Worm (Caenorhabditis elegans) whole organism, early embryonic: ENCODE measurements around the gene sssh-1.

ENCODE experiments used
- B0310.2 ChIP-seq: sonication (generic microtip); optimal IDR thresholded peaks from 2 replicates; lab custom pipeline; 2016; ENCODE audit warnings: mild to moderate bottlenecking, missing genetic modification characterization, missing compliant biosample characterization
- F13C5.2 ChIP-seq: sonication (generic microtip); optimal IDR thresholded peaks from 2 replicates; lab custom pipeline; 2017; ENCODE audit warnings: mild to moderate bottlenecking, missing genetic modification characterization, inconsistent platforms, missing compliant biosample characterization
- aly-1 ChIP-seq: sonication (generic microtip); optimal IDR thresholded peaks from 2 replicates; lab custom pipeline; 2016; ENCODE audit warnings: missing genetic modification characterization, missing compliant biosample characterization
- ama-1 ChIP-seq: fragments of 150-350 bp; optimal IDR thresholded peaks from 2 replicates; lab custom pipeline; 2014
- ceh-13 ChIP-seq: fragments of 200-800 bp; sonication (Bioruptor generic); optimal IDR thresholded peaks from 2 replicates; lab custom pipeline; 2018; ENCODE audit warnings: mild to moderate bottlenecking, missing genetic modification characterization, missing compliant biosample characterization
- ceh-36 ChIP-seq: sonication (generic microtip); optimal IDR thresholded peaks from 2 replicates; lab custom pipeline; 2016; ENCODE audit warnings: missing genetic modification characterization, inconsistent platforms, missing compliant biosample characterization
- ets-7 ChIP-seq: sonication (generic microtip); optimal IDR thresholded peaks from 2 replicates; lab custom pipeline; 2016; ENCODE audit warnings: missing genotype, missing genetic modification characterization, missing compliant biosample characterization
- flt-1 ChIP-seq: fragments of 200-800 bp; sonication (Bioruptor generic); IDR thresholded peaks from 2 replicates; pipeline ENCODE4 v1.3.6; 2022; ENCODE audit warnings: missing genetic modification characterization, missing compliant biosample characterization
- hmbx-1 ChIP-seq: sonication (generic microtip); optimal IDR thresholded peaks from 2 replicates; lab custom pipeline; 2016; ENCODE audit warnings: mild to moderate bottlenecking, missing genetic modification characterization, missing compliant biosample characterization
- hmg-4 ChIP-seq: fragments of 200-800 bp; sonication (Bioruptor generic); optimal IDR thresholded peaks from 2 replicates; lab custom pipeline; 2018; ENCODE audit warnings: mild to moderate bottlenecking, missing genetic modification characterization, missing compliant biosample characterization
- hnd-1 ChIP-seq: sonication (generic microtip); optimal IDR thresholded peaks from 2 replicates; lab custom pipeline; 2016; ENCODE audit warnings: missing genetic modification characterization, missing compliant biosample characterization
- pes-1 ChIP-seq: fragments of 200-800 bp; sonication (Bioruptor generic); IDR thresholded peaks from 2 replicates; pipeline ENCODE4 v1.3.6; 2022; ENCODE audit warnings: missing genetic modification reagents, missing genetic modification characterization, missing compliant biosample characterization
- scrt-1 ChIP-seq: fragments of 200-800 bp; sonication (Bioruptor generic); IDR thresholded peaks from 2 replicates; pipeline ENCODE4 v1.3.6; 2022; ENCODE audit warnings: missing genetic modification characterization, missing compliant biosample characterization
- sea-1 ChIP-seq: fragments of 200-800 bp; sonication (Bioruptor generic); conservative IDR thresholded peaks from 2 replicates; pipeline ENCODE4 v1.3.6; 2022; ENCODE audit warnings: missing genetic modification characterization, missing compliant biosample characterization
- tbx-11 ChIP-seq: fragments of 200-800 bp; sonication (Bioruptor generic); IDR thresholded peaks from 2 replicates; pipeline ENCODE4 v1.3.6; 2022; ENCODE audit warnings: missing genetic modification characterization, missing compliant biosample characterization
- tbx-37 ChIP-seq: fragments of 200-800 bp; sonication (Bioruptor generic); conservative IDR thresholded peaks from 2 replicates; pipeline ENCODE4 v1.3.6; 2022; ENCODE audit warnings: missing genetic modification reagents, missing genetic modification characterization, missing compliant biosample characterization
- tra-4 ChIP-seq: sonication (generic microtip); optimal IDR thresholded peaks from 2 replicates; lab custom pipeline; 2017; ENCODE audit warnings: missing genetic modification characterization, missing compliant biosample characterization

sssh-1 gene

DNA sequence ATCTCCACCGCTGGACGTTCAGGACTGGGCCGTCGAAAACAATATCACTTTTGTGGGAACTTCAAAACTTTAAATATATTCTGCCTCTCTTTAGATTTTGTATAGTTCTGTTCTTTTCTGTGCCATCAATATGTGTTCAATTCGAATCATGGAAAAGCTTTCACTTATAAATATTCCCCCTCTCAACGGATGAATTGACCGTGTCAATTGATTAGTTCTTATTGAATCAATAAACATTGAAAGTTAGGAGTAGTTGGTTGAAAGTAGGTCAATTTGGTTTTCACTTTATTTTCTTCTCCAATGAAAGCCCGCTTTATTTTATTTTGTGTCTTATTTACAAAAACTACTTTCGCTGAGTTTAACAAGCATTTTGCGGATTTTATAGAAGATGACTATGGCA, 22.4 kb downstream of the sssh-1 start, which contains the start of gene lips-8:
TSS of gene lips-8 (plus strand) at position 301 of the 400 bp plus-strand sequence.
- TF ChIP-seq flt-1 (GFP tag; lab: Robert Waterston, UW): no peak
- no peak for TF ChIP-seq sea-1 (GFP tag; lab: Robert Waterston, UW)
- TF ChIP-seq B0310.2 (tag; lab: Kevin White, UChicago): no peak
- TF ChIP-seq scrt-1 (GFP tag; lab: Robert Waterston, UW): no peak
- TF ChIP-seq hnd-1 (tag; lab: Kevin White, UChicago): no peak
- TF ChIP-seq ama-1: no peak
- no peak for TF ChIP-seq aly-1 (tag; lab: Kevin White, UChicago)
- TF ChIP-seq ceh-36 (tag; lab: Kevin White, UChicago): no peak
- no peak for TF ChIP-seq F13C5.2 (tag; lab: Kevin White, UChicago)

DNA sequence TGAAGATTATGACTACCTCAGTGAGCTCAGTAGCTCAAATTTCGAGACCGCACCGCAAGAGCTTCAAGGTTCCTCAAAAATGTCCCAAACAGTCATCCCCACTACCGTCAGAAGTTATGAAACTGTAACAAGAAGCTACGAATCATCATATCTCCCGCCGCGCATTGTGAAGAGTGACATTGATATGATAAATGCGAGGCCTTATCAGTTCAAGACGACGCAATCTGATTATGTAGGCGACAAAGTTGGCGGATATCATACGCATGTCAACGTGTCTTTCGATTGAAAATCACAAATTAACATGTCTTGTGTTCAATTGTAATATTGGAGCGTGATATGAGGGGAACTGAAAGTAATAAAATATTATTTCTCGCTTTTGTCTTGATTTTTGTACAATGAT, 24.7 kb downstream of the sssh-1 start:
- TF ChIP-seq pes-1 (GFP tag; lab: Robert Waterston, UW) (no peak), B0310.2 (tag; lab: Kevin White, UChicago) (no peak), ceh-36 (tag; lab: Kevin White, UChicago) (no peak), hmbx-1 (tag; lab: Kevin White, UChicago) (no peak), hnd-1 (tag; lab: Kevin White, UChicago) (no peak), ama-1 (no peak), flt-1 (GFP tag; lab: Robert Waterston, UW) (no peak), tbx-11 (GFP tag; lab: Robert Waterston, UW) (no peak), tra-4 (tag; lab: Kevin White, UChicago) (no peak), sea-1 (GFP tag; lab: Robert Waterston, UW) (no peak), F13C5.2 (tag; lab: Kevin White, UChicago) (no peak), aly-1 (tag; lab: Kevin White, UChicago) (no peak), hmg-4 (GFP tag; lab: Kevin White, UChicago) (no peak), ets-7 (tag; lab: Kevin White, UChicago) (no peak)

DNA sequence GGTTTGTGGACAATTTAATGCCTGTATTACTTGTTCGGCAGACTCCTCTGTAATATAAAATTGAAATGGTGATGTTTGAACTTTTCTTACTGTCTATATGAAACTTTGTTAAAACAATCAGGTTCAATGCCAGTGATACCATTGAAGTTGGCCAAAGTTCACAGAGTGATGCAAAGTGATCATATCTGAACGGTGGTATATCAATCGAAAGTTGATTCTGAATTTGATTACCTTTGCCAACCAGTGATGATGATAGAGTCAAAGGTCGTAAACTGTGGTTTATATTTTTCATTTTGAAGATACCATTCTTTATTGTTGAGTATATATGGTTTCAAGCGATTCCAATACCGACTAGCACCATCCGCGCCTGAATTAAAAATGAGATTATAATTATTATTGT, 27.7 kb downstream of the sssh-1 start:
- no peak for TF ChIP-seq tbx-37
- no peak for TF ChIP-seq tbx-11 (GFP tag; lab: Robert Waterston, UW)
- TF ChIP-seq hnd-1 (tag; lab: Kevin White, UChicago): no peak
- TF ChIP-seq scrt-1 (GFP tag; lab: Robert Waterston, UW): no peak
- TF ChIP-seq F13C5.2 (tag; lab: Kevin White, UChicago): no peak
- no peak for TF ChIP-seq sea-1 (GFP tag; lab: Robert Waterston, UW)
- TF ChIP-seq B0310.2 (tag; lab: Kevin White, UChicago): no peak
- no peak for TF ChIP-seq ceh-36 (tag; lab: Kevin White, UChicago)
- no peak for TF ChIP-seq ets-7 (tag; lab: Kevin White, UChicago)

DNA sequence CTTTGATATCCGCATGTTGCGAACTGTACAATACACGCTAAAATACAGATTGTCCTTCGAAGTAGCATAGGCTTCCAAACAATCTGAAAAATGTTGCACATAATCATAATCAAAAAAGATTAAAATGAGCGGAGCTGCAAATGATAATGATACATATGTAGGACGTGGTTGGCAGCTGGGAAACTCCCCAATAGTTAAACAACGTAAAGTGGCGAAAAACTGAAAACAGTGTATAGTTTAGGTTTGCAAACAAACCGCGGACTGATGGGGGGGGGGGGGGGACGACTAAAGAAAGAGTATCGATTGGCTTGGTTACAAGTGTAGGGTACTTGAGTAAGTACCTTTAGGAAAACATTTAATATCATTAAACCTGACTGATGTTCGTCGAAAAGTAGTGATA, 29.4 kb downstream of the sssh-1 start, which contains the start of gene hex-5:
TSS of gene hex-5 (minus strand) at position 101 of the 400 bp plus-strand sequence.
- TF ChIP-seq tbx-37: no peak
- no peak for TF ChIP-seq ama-1
- no peak for TF ChIP-seq hnd-1 (tag; lab: Kevin White, UChicago)
- TF ChIP-seq tbx-11 (GFP tag; lab: Robert Waterston, UW): no peak
- TF ChIP-seq sea-1 (GFP tag; lab: Robert Waterston, UW): no peak
- no peak for TF ChIP-seq hmg-4 (GFP tag; lab: Kevin White, UChicago)
- no peak for TF ChIP-seq pes-1 (GFP tag; lab: Robert Waterston, UW)
- TF ChIP-seq ceh-36 (tag; lab: Kevin White, UChicago): no peak
- TF ChIP-seq ets-7 (tag; lab: Kevin White, UChicago): no peak
- TF ChIP-seq hmbx-1 (tag; lab: Kevin White, UChicago): no peak
- no peak for TF ChIP-seq aly-1 (tag; lab: Kevin White, UChicago)
- no peak for TF ChIP-seq ceh-13 (GFP tag; lab: Kevin White, UChicago)
- TF ChIP-seq scrt-1 (GFP tag; lab: Robert Waterston, UW): no peak
- no peak for TF ChIP-seq tra-4 (tag; lab: Kevin White, UChicago)
- TF ChIP-seq B0310.2 (tag; lab: Kevin White, UChicago): no peak
- no peak for TF ChIP-seq flt-1 (GFP tag; lab: Robert Waterston, UW)
- no peak for TF ChIP-seq F13C5.2 (tag; lab: Kevin White, UChicago)

DNA sequence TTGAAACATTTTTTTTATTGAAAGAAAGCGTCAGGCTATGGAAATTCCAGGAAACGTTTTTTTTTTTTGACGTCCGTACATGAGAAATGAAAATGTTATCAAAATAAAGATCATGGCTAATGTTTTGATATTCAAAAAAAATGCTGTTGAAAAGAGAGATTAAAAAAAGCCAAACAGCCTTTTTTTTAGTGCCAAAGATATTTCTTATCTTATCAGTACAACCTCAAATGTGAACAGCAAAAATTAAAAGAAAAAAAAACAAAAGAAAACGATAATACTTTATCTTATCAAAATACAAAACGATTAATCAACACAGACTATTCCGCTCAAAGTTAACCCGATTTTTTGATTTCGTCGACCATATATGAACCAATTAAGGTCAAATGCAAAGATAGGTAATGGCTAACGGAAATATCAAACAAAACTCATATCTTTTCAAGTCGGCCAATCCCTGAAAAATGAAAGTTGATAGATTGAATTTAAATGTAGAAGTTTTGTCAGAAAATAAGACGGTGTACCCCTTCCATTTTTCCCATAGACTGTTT, 31.6 kb downstream of the sssh-1 start:
- no peak for TF ChIP-seq F13C5.2 (tag; lab: Kevin White, UChicago)
- no peak for TF ChIP-seq ceh-13 (GFP tag; lab: Kevin White, UChicago)
- TF ChIP-seq hmg-4 (GFP tag; lab: Kevin White, UChicago): no peak
- TF ChIP-seq ceh-36 (tag; lab: Kevin White, UChicago): no peak
- no peak for TF ChIP-seq scrt-1 (GFP tag; lab: Robert Waterston, UW)
- TF ChIP-seq ama-1: no peak
- TF ChIP-seq pes-1 (GFP tag; lab: Robert Waterston, UW): no peak
- no peak for TF ChIP-seq tra-4 (tag; lab: Kevin White, UChicago)
- TF ChIP-seq tbx-11 (GFP tag; lab: Robert Waterston, UW): no peak
- no peak for TF ChIP-seq B0310.2 (tag; lab: Kevin White, UChicago)
- no peak for TF ChIP-seq flt-1 (GFP tag; lab: Robert Waterston, UW)
- TF ChIP-seq sea-1 (GFP tag; lab: Robert Waterston, UW): no peak
- TF ChIP-seq ets-7 (tag; lab: Kevin White, UChicago): no peak
- TF ChIP-seq hmbx-1 (tag; lab: Kevin White, UChicago): no peak
- TF ChIP-seq hnd-1 (tag; lab: Kevin White, UChicago): no peak
- no peak for TF ChIP-seq tbx-37
- TF ChIP-seq aly-1 (tag; lab: Kevin White, UChicago): no peak

DNA sequence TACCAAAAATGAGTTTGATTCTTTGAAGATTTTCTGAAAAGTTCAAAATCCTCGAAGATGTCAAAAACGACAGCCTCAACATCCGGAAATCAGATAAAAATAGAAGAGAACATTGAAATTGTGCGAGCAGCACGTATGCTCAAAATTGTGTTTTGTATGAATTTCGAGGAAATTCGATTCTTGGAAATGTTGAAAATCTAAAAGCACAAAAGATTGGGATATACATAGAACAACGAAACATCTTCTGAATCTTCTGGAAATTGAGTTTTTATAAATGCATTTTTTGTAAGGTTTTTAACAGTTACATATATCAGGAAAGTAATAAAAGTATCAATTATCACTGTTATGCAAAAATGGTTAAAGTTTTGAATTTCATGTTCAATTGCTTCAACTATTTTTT, 34.9 kb downstream of the sssh-1 start:
- TF ChIP-seq hnd-1 (tag; lab: Kevin White, UChicago): no peak

DNA sequence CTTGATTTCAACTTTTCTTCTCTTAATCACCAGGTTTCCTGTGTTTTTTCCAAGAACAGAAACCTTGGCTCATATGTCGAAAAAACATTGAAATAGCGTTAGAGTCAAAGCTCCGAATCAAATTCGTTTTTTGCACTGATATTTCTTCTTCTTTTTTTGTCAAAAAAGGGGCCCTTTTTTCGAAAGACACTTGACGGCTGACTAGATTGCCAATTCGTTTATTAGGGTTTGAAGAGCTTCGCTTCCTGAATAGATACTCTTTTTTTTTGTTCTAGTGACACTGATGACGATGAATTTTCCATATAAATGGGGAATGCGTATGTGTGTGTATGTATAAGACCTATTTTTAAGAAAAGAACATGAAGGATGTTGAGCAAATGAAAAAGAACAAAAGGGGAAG, 41.0 kb downstream of the sssh-1 start:
- TF ChIP-seq scrt-1 (GFP tag; lab: Robert Waterston, UW) (no peak), tbx-37 (no peak), F13C5.2 (tag; lab: Kevin White, UChicago) (no peak), hnd-1 (tag; lab: Kevin White, UChicago) (no peak), B0310.2 (tag; lab: Kevin White, UChicago) (no peak), sea-1 (GFP tag; lab: Robert Waterston, UW) (no peak), flt-1 (GFP tag; lab: Robert Waterston, UW) (no peak), pes-1 (GFP tag; lab: Robert Waterston, UW) (no peak)
